Worm (Caenorhabditis elegans) whole organism, L2 larva: ENCODE results near the gene srsx-16.
A peak's percentile ranks its signal among the peaks of the same experiment; 100 is the strongest.

Source experiments
- C34F6.9 ChIP-seq: fragments of 150-350 bp; optimal IDR thresholded peaks from 2 replicates; lab custom pipeline; 2014; ENCODE audit warnings: missing biosample characterization, missing genetic modification characterization
- F13H6.1 ChIP-seq: sonication (generic microtip); optimal IDR thresholded peaks from 2 replicates; lab custom pipeline; 2016; ENCODE audit warnings: missing genetic modification characterization, missing compliant biosample characterization
- R02D3.7 ChIP-seq: fragments of 150-350 bp; optimal IDR thresholded peaks from 2 replicates; lab custom pipeline; 2014; ENCODE audit warnings: missing biosample characterization, missing genetic modification characterization
- Y55F3AM.14 ChIP-seq: fragments of 200-800 bp; sonication (Bioruptor generic); optimal IDR thresholded peaks from 2 replicates; lab custom pipeline; 2018; ENCODE audit warnings: mild to moderate bottlenecking, missing genetic modification characterization, missing compliant biosample characterization
- ZK546.5 ChIP-seq: sonication (generic microtip); optimal IDR thresholded peaks from 2 replicates; lab custom pipeline; 2017; ENCODE audit warnings: missing biosample characterization, missing genetic modification characterization
- aly-2 ChIP-seq: fragments of 150-350 bp; optimal IDR thresholded peaks from 2 replicates; lab custom pipeline; 2014; ENCODE audit warnings: missing biosample characterization, missing genetic modification characterization
- ama-1 ChIP-seq: fragments of 150-350 bp; optimal IDR thresholded peaks from 2 replicates; lab custom pipeline; 2018; ENCODE audit warnings: inconsistent platforms
- blmp-1 ChIP-seq: sonication (generic microtip); optimal IDR thresholded peaks from 2 replicates; lab custom pipeline; 2017; ENCODE audit warnings: missing genetic modification characterization, mild to moderate bottlenecking, missing compliant biosample characterization, antibody characterized with exemption, moderate library complexity; ENCODE audit not compliant: insufficient read depth
- ceh-16 ChIP-seq: fragments of 150-350 bp; optimal IDR thresholded peaks from 2 replicates; lab custom pipeline; 2014; ENCODE audit warnings: missing biosample characterization, missing genetic modification characterization
- dmd-4 ChIP-seq: sonication (generic microtip); optimal IDR thresholded peaks from 2 replicates; lab custom pipeline; 2017; ENCODE audit warnings: missing biosample characterization, missing genetic modification characterization
- egl-27 ChIP-seq: sonication (generic microtip); optimal IDR thresholded peaks from 3 replicates; lab custom pipeline; 2017; ENCODE audit warnings: missing biosample characterization, missing genetic modification reagents, missing genetic modification characterization
- elt-1 ChIP-seq: fragments of 150-350 bp; optimal IDR thresholded peaks from 2 replicates; lab custom pipeline; 2014; ENCODE audit warnings: missing biosample characterization, missing genetic modification characterization
- elt-3 ChIP-seq: sonication (generic microtip); optimal IDR thresholded peaks from 2 replicates; lab custom pipeline; 2017; ENCODE audit warnings: missing biosample characterization, missing genetic modification characterization
- fos-1 ChIP-seq: fragments of 150-350 bp; optimal IDR thresholded peaks from 2 replicates; lab custom pipeline; 2014; ENCODE audit warnings: missing biosample characterization, missing genetic modification characterization
- gmeb-1 ChIP-seq: fragments of 150-350 bp; optimal IDR thresholded peaks from 2 replicates; lab custom pipeline; 2014; ENCODE audit warnings: missing biosample characterization, missing genetic modification characterization
- lsy-2 ChIP-seq, 2 experiments: fragments of 150-350 bp in 1 of 2; sonication (generic microtip) in 1 of 2; optimal IDR thresholded peaks; 2 replicates each; lab custom pipeline; 2014 to 2017; ENCODE audit warnings: missing biosample characterization in 2 of 2, missing genetic modification characterization in 2 of 2
- mab-5 ChIP-seq: fragments of 150-350 bp; optimal IDR thresholded peaks from 2 replicates; lab custom pipeline; 2014; ENCODE audit warnings: missing biosample characterization, missing genetic modification characterization
- mbf-1 ChIP-seq: sonication (generic microtip); optimal IDR thresholded peaks from 2 replicates; lab custom pipeline; 2017; ENCODE audit warnings: missing biosample characterization, missing genetic modification characterization
- mdl-1 ChIP-seq, 2 experiments: fragments of 150-350 bp in 1 of 2; sonication (generic microtip) in 1 of 2; optimal IDR thresholded peaks; 2 replicates each; lab custom pipeline; 2017; ENCODE audit warnings: missing biosample characterization in 2 of 2, missing genetic modification characterization in 2 of 2
- nhr-129 ChIP-seq: fragments of 150-350 bp; optimal IDR thresholded peaks from 2 replicates; lab custom pipeline; 2014; ENCODE audit warnings: missing biosample characterization, missing genetic modification characterization
- nhr-23 ChIP-seq: fragments of 150-350 bp; optimal IDR thresholded peaks from 2 replicates; lab custom pipeline; 2014; ENCODE audit warnings: missing biosample characterization, missing genetic modification reagents, missing genetic modification characterization
- nhr-25 ChIP-seq: fragments of 150-350 bp; sonication (generic microtip); optimal IDR thresholded peaks from 3 replicates; lab custom pipeline; 2014; ENCODE audit warnings: missing biosample characterization, missing genetic modification characterization
- nhr-6 ChIP-seq: fragments of 150-350 bp; optimal IDR thresholded peaks from 2 replicates; lab custom pipeline; 2014; ENCODE audit warnings: missing biosample characterization, missing genetic modification characterization
- sem-4 ChIP-seq: fragments of 150-350 bp; optimal IDR thresholded peaks from 2 replicates; lab custom pipeline; 2014; ENCODE audit warnings: missing biosample characterization, missing genetic modification reagents, missing genetic modification characterization
- skn-1 ChIP-seq: sonication (generic microtip); optimal IDR thresholded peaks from 2 replicates; lab custom pipeline; 2017; ENCODE audit warnings: missing biosample characterization, missing genetic modification characterization
- sma-3 ChIP-seq: sonication (generic microtip); optimal IDR thresholded peaks from 2 replicates; lab custom pipeline; 2016; ENCODE audit warnings: missing genetic modification reagents, missing genetic modification characterization, missing compliant biosample characterization
- sma-9 ChIP-seq, 2 experiments: fragments of 150-350 bp in 1 of 2; sonication (generic microtip) in 1 of 2; optimal IDR thresholded peaks; 2 replicates each; lab custom pipeline; 2014 to 2016; ENCODE audit warnings: missing genetic modification characterization in 2 of 2, mild to moderate bottlenecking in 1 of 2, missing biosample characterization in 1 of 2, missing compliant biosample characterization in 1 of 2, missing genetic modification reagents in 1 of 2, moderate library complexity in 1 of 2
- unc-39 ChIP-seq: fragments of 150-350 bp; optimal IDR thresholded peaks from 2 replicates; lab custom pipeline; 2014; ENCODE audit warnings: missing biosample characterization, missing genetic modification characterization
- unc-55 ChIP-seq: fragments of 150-350 bp; sonication (generic microtip); optimal IDR thresholded peaks from 3 replicates; lab custom pipeline; 2014; ENCODE audit warnings: missing biosample characterization, missing genetic modification reagents, missing genetic modification characterization
- zag-1 ChIP-seq: fragments of 150-350 bp; optimal IDR thresholded peaks from 2 replicates; lab custom pipeline; 2014; ENCODE audit warnings: missing biosample characterization, missing genetic modification characterization
- ztf-1 ChIP-seq: fragments of 200-800 bp; sonication (Bioruptor generic); conservative IDR thresholded peaks from 2 replicates; pipeline ENCODE4 v1.3.6; 2022; ENCODE audit warnings: missing genetic modification characterization, missing compliant biosample characterization
- ztf-11 ChIP-seq: sonication (generic microtip); optimal IDR thresholded peaks from 2 replicates; lab custom pipeline; 2017; ENCODE audit warnings: missing biosample characterization, missing genetic modification characterization
- ztf-4 ChIP-seq: fragments of 150-350 bp; optimal IDR thresholded peaks from 2 replicates; lab custom pipeline; 2014; ENCODE audit warnings: missing biosample characterization, missing genetic modification characterization

The srsx-16 gene

DNA sequence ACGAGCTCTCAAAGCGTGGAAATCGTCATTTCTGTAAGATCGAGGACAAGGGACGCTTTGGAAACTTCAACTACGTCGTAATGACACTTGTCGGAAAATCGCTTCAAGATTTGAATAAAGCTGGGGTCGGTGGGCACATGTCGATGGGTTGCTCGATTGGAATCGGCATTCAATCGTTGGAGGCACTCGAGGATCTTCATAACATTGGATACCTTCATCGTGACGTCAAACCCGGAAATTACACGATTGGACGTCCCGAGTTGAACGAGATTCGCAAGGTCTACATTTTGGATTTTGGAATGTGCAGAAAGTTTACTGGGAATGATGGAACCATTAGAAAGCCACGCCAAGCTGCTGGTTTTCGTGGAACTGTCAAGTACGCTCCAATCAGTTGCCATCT lies 13.0 kb upstream of the srsx-16 start:
- TF ChIP-seq skn-1 (tag; lab: Kevin White, UChicago) (no peak), blmp-1 (no peak), mab-5 (tag; lab: Kevin White, UChicago) (no peak), elt-1 (tag; lab: Kevin White, UChicago) (no peak), ama-1 (lab: Kevin White, UChicago) (no peak), zag-1 (tag; lab: Kevin White, UChicago) (no peak), ztf-11 (tag; lab: Kevin White, UChicago) (no peak), sem-4 (no peak)
- TF ChIP-seq, all 48 proteins: peak for 0

ce11 chrIV:5631628-5632027 lies 12.1 kb upstream of the srsx-16 start, which contains the start of gene ttbk-8.2:
Gene ttbk-8.2 (plus strand): TSS chrIV:5631928.
- TF ChIP-seq nhr-129 (no peak), sma-3 (GFP tag; lab: Kevin White, UChicago) (no peak), mbf-1 (tag; lab: Kevin White, UChicago) (no peak), F13H6.1 (tag; lab: Kevin White, UChicago) (no peak), elt-1 (tag; lab: Kevin White, UChicago) (no peak), mab-5 (tag; lab: Kevin White, UChicago) (no peak), nhr-23 (tag; lab: Kevin White, UChicago) (no peak), blmp-1 (no peak), sma-9 (GFP tag; optimal IDR thresholded peaks at IDR 0.05; lab: Kevin White, UChicago) (no peak), sma-9 (tag; optimal IDR thresholded peaks at IDR 0.05; lab: Kevin White, UChicago) (no peak), ZK546.5 (tag; lab: Kevin White, UChicago) (no peak), aly-2 (no peak), skn-1 (tag; lab: Kevin White, UChicago) (no peak), nhr-6 (tag; lab: Kevin White, UChicago) (no peak), elt-3 (tag; lab: Kevin White, UChicago) (no peak), ceh-16 (tag; lab: Kevin White, UChicago) (no peak), egl-27 (tag; lab: Kevin White, UChicago) (no peak), ztf-4 (tag; lab: Kevin White, UChicago) (no peak), mdl-1 (tag; optimal IDR thresholded peaks at IDR 0.05; lab: Kevin White, UChicago) (no peak), dmd-4 (no peak), C34F6.9 (tag; lab: Kevin White, UChicago) (no peak)

- TF ChIP-seq Y55F3AM.14 (GFP tag; lab: Kevin White, UChicago), result no peak
- no peak for TF ChIP-seq elt-3 (tag; lab: Kevin White, UChicago)
- TF ChIP-seq nhr-23 (tag; lab: Kevin White, UChicago), result no peak
- no peak for TF ChIP-seq mdl-1 (tag; optimal IDR thresholded peaks at IDR 0.05; lab: Kevin White, UChicago)
- no peak for TF ChIP-seq F13H6.1 (tag; lab: Kevin White, UChicago)
- TF ChIP-seq ztf-1, result no peak
Observed at ce11 chrIV:5630156-5630555, 10.6 kb upstream of the srsx-16 start, which contains the start of gene srd-12. Gene srd-12 (minus strand): TSS chrIV:5630256.

ce11 chrIV:5627056-5627455 lies 7.5 kb upstream of the srsx-16 start, which contains the start of gene srsx-14:
Gene srsx-14 (minus strand): TSS chrIV:5627156.
- TF ChIP-seq Y55F3AM.14 (GFP tag; lab: Kevin White, UChicago) (no peak), ztf-11 (tag; lab: Kevin White, UChicago) (no peak), unc-39 (tag; lab: Kevin White, UChicago) (no peak), R02D3.7 (no peak), elt-1 (tag; lab: Kevin White, UChicago) (no peak), skn-1 (tag; lab: Kevin White, UChicago) (no peak), F13H6.1 (tag; lab: Kevin White, UChicago) (no peak), nhr-129 (no peak), ztf-1 (no peak), unc-55 (GFP tag; lab: Kevin White, UChicago) (no peak), nhr-23 (tag; lab: Kevin White, UChicago) (no peak)

DNA sequence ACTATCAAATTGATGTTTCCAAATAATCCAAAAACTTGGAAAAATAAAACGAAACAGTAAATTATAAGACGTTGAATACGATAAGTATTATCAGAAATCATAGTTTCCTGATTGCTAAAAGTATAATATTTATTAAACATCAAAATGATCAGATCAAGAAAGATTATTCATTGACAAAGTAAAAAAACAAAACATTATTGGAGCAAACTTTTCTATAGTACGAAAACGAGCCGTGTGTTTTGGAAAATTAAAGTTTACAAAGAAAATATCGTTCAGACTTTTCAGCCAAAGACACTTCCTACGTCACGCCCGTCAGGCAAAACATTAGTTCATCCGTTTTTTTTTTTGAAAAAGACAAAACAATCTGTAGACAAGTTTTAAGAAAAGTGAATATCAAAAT lies 4.2 kb upstream of the srsx-16 start, which contains the start of gene srsx-15:
srsx-15 (minus strand) TSS at position 101 of the 400 bp plus-strand sequence.
- no peak for TF ChIP-seq lsy-2 (tag; optimal IDR thresholded peaks at IDR 0.05; lab: Kevin White, UChicago)
- TF ChIP-seq elt-3 (tag; lab: Kevin White, UChicago), result no peak

DNA sequence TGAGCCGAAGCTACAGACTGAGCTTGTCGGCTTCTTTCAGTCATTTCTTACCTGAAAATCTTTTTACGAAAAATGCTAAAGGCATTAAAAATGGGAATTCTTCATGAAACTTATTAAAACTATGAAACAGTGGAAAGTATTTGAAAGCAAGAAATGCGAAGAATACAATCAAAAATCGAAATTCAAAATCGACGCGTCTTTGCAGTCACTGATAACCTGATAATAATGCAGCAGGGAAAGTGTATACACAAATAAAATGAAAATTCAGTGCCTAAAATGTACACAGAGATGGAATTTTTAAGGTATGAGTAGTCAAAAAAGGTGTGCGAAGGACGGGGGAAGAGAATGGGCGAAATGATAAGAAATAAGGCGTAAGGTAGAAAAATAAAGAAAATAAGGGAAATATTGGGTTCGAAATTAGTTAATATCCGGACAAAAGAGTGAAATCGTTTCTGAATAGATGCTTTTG lies 5.0 kb downstream of the srsx-16 start, which contains the start of gene C39H7.4:
C39H7.4 (minus strand) TSS at position 51 of the 469 bp plus-strand sequence.
- TF ChIP-seq gmeb-1 (tag; lab: Kevin White, UChicago) (peak; percentile 36), fos-1 (tag; lab: Kevin White, UChicago) (peak; percentile 97), nhr-25 (tag; lab: Kevin White, UChicago) (no peak)
